Worm (Caenorhabditis elegans): ENCODE results near the gene C47G2.3.

DNA sequence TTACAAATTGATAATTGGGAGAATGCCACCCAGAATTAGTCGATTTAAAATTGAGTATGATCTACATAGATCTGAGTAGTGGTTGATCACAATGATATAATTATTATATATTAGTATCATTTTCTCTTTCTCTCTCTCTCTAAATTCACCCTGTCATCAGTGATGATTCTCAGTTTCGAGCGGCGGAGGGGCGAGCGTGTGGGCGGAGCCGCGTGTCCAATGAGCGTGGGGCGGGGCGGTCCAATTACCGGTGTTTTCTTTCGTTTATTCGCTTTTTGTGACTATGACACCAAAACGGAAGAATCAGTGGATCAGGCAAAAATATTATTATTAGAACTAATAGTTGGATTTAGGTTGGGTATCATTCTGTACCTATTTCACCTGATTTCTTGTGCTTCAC lies 10.0 kb downstream of the C47G2.3 start:
- no peak for TF ChIP-seq him-1 (tag; optimal IDR thresholded peaks at IDR 0.05)
- TF ChIP-seq dao-5 (tag; optimal IDR thresholded peaks at IDR 0.05) = no peak
